Worm (Caenorhabditis elegans) whole organism, L4/young adult: ENCODE measurements around the gene cnc-9.

Source experiments
- W03F9.2 ChIP-seq: fragments of 150-350 bp; optimal IDR thresholded peaks from 2 replicates; lab custom pipeline; 2014; ENCODE audit warnings: missing biosample characterization, missing genetic modification characterization
- dao-5 ChIP-seq: sonication (generic microtip); optimal IDR thresholded peaks from 2 replicates; lab custom pipeline; 2016; ENCODE audit warnings: missing genotype, missing genetic modification characterization, moderate library complexity, missing compliant biosample characterization
- him-1 ChIP-seq: sonication (generic microtip); optimal IDR thresholded peaks from 2 replicates; lab custom pipeline; 2016; ENCODE audit warnings: missing genotype, missing genetic modification reagents, missing genetic modification characterization, missing compliant biosample characterization

- TF ChIP-seq him-1 (no peak), dao-5 (tag; lab: Kevin White, UChicago) (no peak), W03F9.2 (tag; lab: Kevin White, UChicago) (no peak)
Observed at ce11 chrV:7364951-7365350, 35.0 kb downstream of the cnc-9 start, which contains the start of gene exc-13.
